Worm (Caenorhabditis elegans): Measurements from ENCODE around the gene inft-2.

Gene inft-2

DNA sequence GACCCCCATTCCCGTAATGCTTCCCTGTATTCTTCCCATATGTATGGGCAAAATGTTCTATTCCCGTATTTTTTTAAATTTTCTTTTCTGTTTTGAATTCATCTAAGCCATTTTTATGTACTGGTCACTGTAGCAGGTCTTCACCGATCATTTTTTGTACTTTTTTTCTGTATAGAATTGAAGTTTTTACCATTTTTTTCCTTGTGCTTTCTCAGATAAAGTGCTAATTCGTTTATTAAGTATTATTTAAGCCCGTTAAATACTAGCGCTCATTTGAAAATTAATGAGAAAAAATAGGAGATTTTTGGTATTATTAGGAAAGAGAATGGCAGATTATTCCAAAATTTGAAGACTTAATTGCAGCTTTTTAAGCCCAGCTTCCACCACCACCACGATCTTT, 4.6 kb downstream of the inft-2 start:
- TF ChIP-seq Y116A8C.19 (tag; optimal IDR thresholded peaks at IDR 0.05; ENCODE audit: borderline replicate concordance) (no peak), isw-1 (GFP tag; IDR thresholded peaks at IDR 0.05) (no peak), ces-1 (GFP tag; optimal IDR thresholded peaks at IDR 0.05) (no peak), lir-3 (tag; optimal IDR thresholded peaks at IDR 0.05; ENCODE audit: poor library complexity) (no peak), grh-1 (GFP tag; IDR thresholded peaks at IDR 0.05) (no peak), lin-35 (GFP tag; optimal IDR thresholded peaks at IDR 0.05) (no peak), ceh-90 (tag; optimal IDR thresholded peaks at IDR 0.05) (no peak), irx-1 (tag; optimal IDR thresholded peaks at IDR 0.05) (no peak), zip-4 (GFP tag; optimal IDR thresholded peaks at IDR 0.05) (no peak), ama-1 (optimal IDR thresholded peaks at IDR 0.05) (no peak), aha-1 (tag; optimal IDR thresholded peaks at IDR 0.05) (no peak), nhr-12 (tag; optimal IDR thresholded peaks at IDR 0.05) (no peak), F16B12.6 (tag; optimal IDR thresholded peaks at IDR 0.05) (no peak), hlh-4 (tag; optimal IDR thresholded peaks at IDR 0.05) (no peak)

DNA sequence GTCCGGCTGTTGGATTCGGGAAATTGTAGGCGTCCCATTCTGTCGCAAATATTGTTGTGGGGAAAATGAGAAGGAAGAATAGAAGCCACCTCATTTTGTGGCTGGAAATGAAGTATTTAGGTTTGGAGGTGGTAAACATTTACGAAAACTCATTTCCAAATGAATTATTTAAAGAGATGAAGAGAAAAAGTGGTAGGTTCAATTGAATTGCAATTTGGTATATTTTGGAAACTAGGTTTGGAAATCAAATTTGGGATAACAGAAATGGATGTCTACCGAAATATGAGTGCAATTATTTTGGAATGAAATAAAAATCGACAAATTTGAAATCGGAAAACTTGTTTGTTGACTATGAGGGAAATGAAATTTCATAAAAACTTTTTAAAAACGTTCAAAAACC, 6.7 kb downstream of the inft-2 start, which contains the start of gene F15B9.10:
Gene F15B9.10, minus strand, starts transcription at position 101 of the 400 bp plus-strand sequence.
- no peak for TF ChIP-seq ceh-63 (GFP tag; optimal IDR thresholded peaks at IDR 0.05)
- no peak for TF ChIP-seq lir-3 (tag; optimal IDR thresholded peaks at IDR 0.05; ENCODE audit: poor library complexity)
- no peak for TF ChIP-seq nhr-90 (tag; optimal IDR thresholded peaks at IDR 0.05; ENCODE audit: poor library complexity)
- no peak for TF ChIP-seq ztf-11 (tag; optimal IDR thresholded peaks at IDR 0.05)
- TF ChIP-seq nhr-20 (tag; optimal IDR thresholded peaks at IDR 0.05): no peak
- no peak for TF ChIP-seq ets-5 (GFP tag; IDR thresholded peaks at IDR 0.05)
- TF ChIP-seq nhr-76 (tag; optimal IDR thresholded peaks at IDR 0.05): no peak
- no peak for TF ChIP-seq F16B12.6 (tag; optimal IDR thresholded peaks at IDR 0.05)
- no peak for TF ChIP-seq ceh-88 (GFP tag; IDR thresholded peaks at IDR 0.05)
- no peak for TF ChIP-seq pax-3 (tag; optimal IDR thresholded peaks at IDR 0.05)
- no peak for TF ChIP-seq ceh-82 (tag; optimal IDR thresholded peaks at IDR 0.05)
- no peak for TF ChIP-seq xbp-1 (tag; optimal IDR thresholded peaks at IDR 0.05)
- no peak for TF ChIP-seq unc-130 (tag; optimal IDR thresholded peaks at IDR 0.05)

DNA sequence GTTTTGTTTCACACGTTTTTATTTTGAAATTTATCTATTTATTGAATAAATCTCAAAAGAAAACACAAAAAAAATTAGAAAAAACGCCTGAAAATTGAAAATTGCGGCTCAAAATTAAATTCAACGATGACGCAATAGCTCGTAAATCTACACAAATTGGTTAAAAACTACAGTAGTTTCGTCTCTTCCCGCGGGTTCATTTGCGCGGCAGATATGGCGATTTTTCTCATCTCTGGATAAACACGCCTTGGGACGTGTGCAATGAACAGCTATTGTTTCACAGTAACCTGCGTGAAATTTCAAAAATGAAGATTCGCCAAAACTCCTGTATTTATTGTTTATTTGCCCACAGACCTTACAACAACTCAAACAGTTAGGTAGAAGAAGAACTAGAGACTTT, 7.2 kb downstream of the inft-2 start:
- TF ChIP-seq unc-62 (GFP tag; optimal IDR thresholded peaks at IDR 0.05): no peak
- TF ChIP-seq ceh-63 (GFP tag; optimal IDR thresholded peaks at IDR 0.05): no peak
- no peak for TF ChIP-seq nhr-12 (tag; optimal IDR thresholded peaks at IDR 0.05)
- no peak for TF ChIP-seq lin-15B (tag; optimal IDR thresholded peaks at IDR 0.05)
- no peak for TF ChIP-seq egl-27 (tag; optimal IDR thresholded peaks at IDR 0.05)
- no peak for TF ChIP-seq nhr-90 (tag; optimal IDR thresholded peaks at IDR 0.05; ENCODE audit: poor library complexity)
- TF ChIP-seq ceh-90 (tag; optimal IDR thresholded peaks at IDR 0.05): no peak
- TF ChIP-seq aha-1 (tag; optimal IDR thresholded peaks at IDR 0.05): no peak
- no peak for TF ChIP-seq C04F5.9 (tag; optimal IDR thresholded peaks at IDR 0.05)
- TF ChIP-seq elt-2 (tag; optimal IDR thresholded peaks at IDR 0.05): no peak
- no peak for TF ChIP-seq C16A3.4 (tag; optimal IDR thresholded peaks at IDR 0.05)
- no peak for TF ChIP-seq vab-15 (tag; optimal IDR thresholded peaks at IDR 0.05)
- TF ChIP-seq ceh-82 (tag; optimal IDR thresholded peaks at IDR 0.05): no peak
- TF ChIP-seq sox-4 (tag; optimal IDR thresholded peaks at IDR 0.05): no peak
- TF ChIP-seq elt-3 (tag; optimal IDR thresholded peaks at IDR 0.05): no peak
- TF ChIP-seq nhr-11 (tag; optimal IDR thresholded peaks at IDR 0.05): no peak
- TF ChIP-seq ces-1 (GFP tag; optimal IDR thresholded peaks at IDR 0.05): no peak

DNA sequence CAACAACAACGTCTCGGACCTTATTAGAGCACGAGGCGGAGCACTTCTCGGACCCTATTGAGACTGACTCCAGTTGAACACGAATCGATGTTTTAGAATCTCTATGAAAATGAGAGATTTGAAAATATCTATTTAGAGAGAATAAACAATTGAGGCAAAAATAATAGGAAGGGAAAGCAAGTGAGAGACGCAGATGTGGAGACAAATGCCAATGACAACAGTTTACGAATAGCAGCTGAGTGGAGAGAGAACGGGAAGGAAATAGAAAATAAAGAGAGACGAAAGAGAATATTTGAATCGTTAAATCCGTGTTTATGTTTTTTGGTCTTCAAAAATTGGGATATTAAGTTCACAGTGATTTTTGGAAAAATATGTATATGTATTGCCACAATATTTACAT, 7.7 kb downstream of the inft-2 start:
- TF ChIP-seq snpc-4 (tag; optimal IDR thresholded peaks at IDR 0.05): peak; percentile 19
- TF ChIP-seq xbp-1 (tag; optimal IDR thresholded peaks at IDR 0.05): no peak
- peak; percentile 51 for TF ChIP-seq nhr-20 (tag; optimal IDR thresholded peaks at IDR 0.05)
- TF ChIP-seq jun-1 (tag; optimal IDR thresholded peaks at IDR 0.05): no peak
- no peak for TF ChIP-seq ceh-88 (GFP tag; IDR thresholded peaks at IDR 0.05)
- no peak for TF ChIP-seq ztf-4 (tag; optimal IDR thresholded peaks at IDR 0.05)
- peak in 1 of 2 experiments; percentile 32 for TF ChIP-seq efl-1 (optimal IDR thresholded peaks at IDR 0.05)
- TF ChIP-seq efl-1 (GFP tag; optimal IDR thresholded peaks at IDR 0.05 in 1 of 2): peak in 1 of 2 experiments; percentile 74
- TF ChIP-seq fkh-4 (tag; optimal IDR thresholded peaks at IDR 0.05; ENCODE audit: borderline replicate concordance): no peak
- TF ChIP-seq lin-14 (GFP tag; optimal IDR thresholded peaks at IDR 0.05): peak; percentile 84
- no peak for TF ChIP-seq C34B4.2 (tag; optimal IDR thresholded peaks at IDR 0.05)
- peak; percentile 70 for TF ChIP-seq blmp-1 (tag; optimal IDR thresholded peaks at IDR 0.05)
- TF ChIP-seq unc-98 (GFP tag; IDR thresholded peaks at IDR 0.05): no peak
- TF ChIP-seq mdl-1 (tag; optimal IDR thresholded peaks at IDR 0.05): no peak
- no peak for TF ChIP-seq nhr-77 (tag; optimal IDR thresholded peaks at IDR 0.05)
- no peak for TF ChIP-seq nhr-76 (tag; optimal IDR thresholded peaks at IDR 0.05)
- TF ChIP-seq nhr-47 (tag; optimal IDR thresholded peaks at IDR 0.05): peak; percentile 23
- TF ChIP-seq hlh-4 (tag; optimal IDR thresholded peaks at IDR 0.05): no peak
- no peak for TF ChIP-seq mep-1 (tag; optimal IDR thresholded peaks at IDR 0.05)

All from whole organism, L1 larva.